Worm (Caenorhabditis elegans) whole organism, young adult: ENCODE data around the gene R12C12.6.

Experiments used
- B0261.1 ChIP-seq: sonication (generic microtip); optimal IDR thresholded peaks from 2 replicates; lab custom pipeline; 2016; ENCODE audit warnings: mild to moderate bottlenecking, missing genetic modification characterization, moderate library complexity, missing compliant biosample characterization
- C17E4.6 ChIP-seq: fragments of 200-800 bp; sonication (Bioruptor generic); IDR thresholded peaks from 2 replicates; pipeline ENCODE4 v1.3.6; 2022; ENCODE audit warnings: missing genetic modification reagents, missing genetic modification characterization, missing compliant biosample characterization
- D2030.7 ChIP-seq: fragments of 200-800 bp; sonication (Bioruptor generic); IDR thresholded peaks from 2 replicates; pipeline ENCODE4 v1.3.6; 2022; ENCODE audit warnings: missing genetic modification reagents, missing genetic modification characterization, missing compliant biosample characterization
- F10E7.11 ChIP-seq: sonication (generic microtip); optimal IDR thresholded peaks from 2 replicates; lab custom pipeline; 2017; ENCODE audit warnings: mild to moderate bottlenecking, missing genetic modification characterization, moderate library complexity, missing compliant biosample characterization
- F23B12.7 ChIP-seq: sonication (generic microtip); optimal IDR thresholded peaks from 2 replicates; lab custom pipeline; 2017; ENCODE audit warnings: missing genetic modification characterization, mild to moderate bottlenecking, missing compliant biosample characterization, antibody characterized with exemption, moderate library complexity; ENCODE audit not compliant: insufficient read depth
- F37B4.10 ChIP-seq: fragments of 200-800 bp; sonication (Bioruptor generic); IDR thresholded peaks from 2 replicates; pipeline ENCODE4 v1.3.6; 2022; ENCODE audit warnings: missing genetic modification characterization, missing compliant biosample characterization
- F57C9.4 ChIP-seq: sonication (generic microtip); optimal IDR thresholded peaks from 2 replicates; lab custom pipeline; 2017; ENCODE audit warnings: mild to moderate bottlenecking, missing genetic modification characterization, missing compliant biosample characterization
- K12H6.12 ChIP-seq: fragments of 200-800 bp; sonication (Bioruptor generic); optimal IDR thresholded peaks from 2 replicates; lab custom pipeline; 2018; ENCODE audit warnings: mild to moderate bottlenecking, missing genetic modification characterization, missing compliant biosample characterization
- Y67H2A.10 ChIP-seq: fragments of 200-800 bp; sonication (Bioruptor generic); conservative IDR thresholded peaks from 2 replicates; pipeline ENCODE4 v1.3.6; 2022; ENCODE audit warnings: missing genetic modification reagents, missing genetic modification characterization, missing compliant biosample characterization
- Y95B8A.8 ChIP-seq: fragments of 200-800 bp; sonication (Bioruptor generic); IDR thresholded peaks from 2 replicates; pipeline ENCODE4 v1.3.6; 2022; ENCODE audit warnings: missing genetic modification reagents, missing genetic modification characterization, missing compliant biosample characterization
- akir-1 ChIP-seq: fragments of 200-800 bp; sonication (Bioruptor generic); optimal IDR thresholded peaks from 2 replicates; lab custom pipeline; 2018; ENCODE audit warnings: mild to moderate bottlenecking, missing genetic modification characterization, moderate library complexity, missing compliant biosample characterization
- attf-5 ChIP-seq: fragments of 200-800 bp; sonication (Bioruptor generic); optimal IDR thresholded peaks from 2 replicates; lab custom pipeline; 2018; ENCODE audit warnings: mild to moderate bottlenecking, missing genetic modification characterization, missing compliant biosample characterization
- attf-6 ChIP-seq: fragments of 200-800 bp; sonication (Bioruptor generic); IDR thresholded peaks from 2 replicates; pipeline ENCODE4 v1.3.6; 2022; ENCODE audit warnings: missing genetic modification reagents, missing genetic modification characterization, missing compliant biosample characterization
- bed-2 ChIP-seq: fragments of 200-800 bp; sonication (Bioruptor generic); IDR thresholded peaks from 2 replicates; pipeline ENCODE4 v1.3.6; 2022; ENCODE audit warnings: missing genetic modification reagents, missing genetic modification characterization, missing compliant biosample characterization
- ccch-3 ChIP-seq: fragments of 200-800 bp; sonication (Bioruptor generic); optimal IDR thresholded peaks from 2 replicates; lab custom pipeline; 2018; ENCODE audit warnings: mild to moderate bottlenecking, missing genetic modification characterization, missing compliant biosample characterization
- cebp-1 ChIP-seq, 2 experiments: fragments of 200-800 bp in 1 of 2; sonication (Bioruptor generic) in 1 of 2; sonication (generic microtip) in 1 of 2; IDR thresholded peaks in 1 of 2; optimal IDR thresholded peaks in 1 of 2; 2 replicates each; pipeline versions ENCODE4 v1.3.6 to Lab custom; 2017 to 2022; ENCODE audit warnings: missing compliant biosample characterization in 2 of 2, missing genetic modification characterization in 2 of 2, mild to moderate bottlenecking in 1 of 2, missing genetic modification reagents in 1 of 2, moderate library complexity in 1 of 2
- ceh-79 ChIP-seq: sonication (generic microtip); optimal IDR thresholded peaks from 2 replicates; lab custom pipeline; 2017; ENCODE audit warnings: mild to moderate bottlenecking, missing genetic modification characterization, missing compliant biosample characterization
- chd-7 ChIP-seq: sonication (generic microtip); optimal IDR thresholded peaks from 2 replicates; lab custom pipeline; 2016; ENCODE audit warnings: mild to moderate bottlenecking, missing genetic modification characterization, moderate library complexity, missing compliant biosample characterization
- dox-1 ChIP-seq: fragments of 200-800 bp; sonication (Bioruptor generic); IDR thresholded peaks from 2 replicates; pipeline ENCODE4 v1.3.6; 2022; ENCODE audit warnings: missing genetic modification reagents, missing genetic modification characterization, missing compliant biosample characterization
- efl-1 ChIP-seq: fragments of 150-350 bp; optimal IDR thresholded peaks from 2 replicates; lab custom pipeline; 2014; ENCODE audit warnings: missing biosample characterization, missing genetic modification reagents, missing genetic modification characterization
- egl-18 ChIP-seq: fragments of 200-800 bp; sonication (Bioruptor generic); IDR thresholded peaks from 2 replicates; pipeline ENCODE4 v1.3.6; 2022; ENCODE audit warnings: missing genetic modification reagents, missing genetic modification characterization, missing compliant biosample characterization
- egl-44 ChIP-seq: fragments of 200-800 bp; sonication (Bioruptor generic); IDR thresholded peaks from 2 replicates; pipeline ENCODE4 v1.3.6; 2022; ENCODE audit warnings: missing genetic modification reagents, missing genetic modification characterization, missing compliant biosample characterization
- fkh-3 ChIP-seq: sonication (generic microtip); optimal IDR thresholded peaks from 2 replicates; lab custom pipeline; 2016; ENCODE audit warnings: mild to moderate bottlenecking, missing genetic modification characterization, missing compliant biosample characterization
- gei-17 ChIP-seq: fragments of 200-800 bp; sonication (Bioruptor generic); optimal IDR thresholded peaks from 2 replicates; lab custom pipeline; 2018; ENCODE audit warnings: mild to moderate bottlenecking, missing genetic modification characterization, missing compliant biosample characterization
- hlh-12 ChIP-seq: sonication (generic microtip); optimal IDR thresholded peaks from 2 replicates; lab custom pipeline; 2016; ENCODE audit warnings: missing genetic modification characterization, missing compliant biosample characterization
- hlh-26 ChIP-seq: fragments of 200-800 bp; sonication (Bioruptor generic); conservative IDR thresholded peaks from 2 replicates; pipeline ENCODE4 v1.3.6; 2022; ENCODE audit warnings: missing genetic modification reagents, missing genetic modification characterization, missing compliant biosample characterization
- hmg-1.2 ChIP-seq: fragments of 200-800 bp; sonication (Bioruptor generic); IDR thresholded peaks from 2 replicates; pipeline ENCODE4 v1.3.6; 2022; ENCODE audit warnings: missing genetic modification reagents, missing genetic modification characterization, missing compliant biosample characterization
- lag-1 ChIP-seq: fragments of 200-800 bp; sonication (Bioruptor generic); IDR thresholded peaks from 2 replicates; pipeline ENCODE4 v1.3.6; 2022; ENCODE audit warnings: missing genetic modification reagents, missing genetic modification characterization, missing compliant biosample characterization
- lin-54 ChIP-seq: fragments of 200-800 bp; sonication (Bioruptor generic); optimal IDR thresholded peaks from 2 replicates; lab custom pipeline; 2018; ENCODE audit warnings: mild to moderate bottlenecking, missing genetic modification characterization, missing compliant biosample characterization
- lsy-27 ChIP-seq: sonication (generic microtip); optimal IDR thresholded peaks from 2 replicates; lab custom pipeline; 2017; ENCODE audit warnings: missing genetic modification characterization, mild to moderate bottlenecking, missing compliant biosample characterization, antibody characterized with exemption, missing genotype, borderline replicate concordance; ENCODE audit not compliant: insufficient read depth
- mes-4 ChIP-seq: sonication (generic microtip); optimal IDR thresholded peaks from 2 replicates; lab custom pipeline; 2016; ENCODE audit warnings: missing genotype, missing genetic modification characterization, missing compliant biosample characterization
- nfyb-1 ChIP-seq: fragments of 200-800 bp; sonication (Bioruptor generic); IDR thresholded peaks from 2 replicates; pipeline ENCODE4 v1.3.6; 2022; ENCODE audit warnings: missing genetic modification reagents, missing genetic modification characterization, missing compliant biosample characterization
- nhr-179 ChIP-seq: sonication (generic microtip); optimal IDR thresholded peaks from 2 replicates; lab custom pipeline; 2016; ENCODE audit warnings: mild to moderate bottlenecking, missing genetic modification characterization, missing compliant biosample characterization
- pha-4 ChIP-seq: fragments of 150-350 bp; sonication (generic microtip); optimal IDR thresholded peaks from 2 replicates; lab custom pipeline; 2014; ENCODE audit warnings: missing biosample characterization, missing genetic modification reagents, missing genetic modification characterization
- rec-8 ChIP-seq, 2 experiments: sonication (generic microtip); optimal IDR thresholded peaks; 2 replicates each; lab custom pipeline; 2016; ENCODE audit warnings: mild to moderate bottlenecking in 2 of 2, missing genetic modification characterization in 2 of 2, missing genetic modification reagents in 2 of 2, missing genotype in 2 of 2, missing biosample characterization in 1 of 2, missing compliant biosample characterization in 1 of 2, moderate library complexity in 1 of 2
- repo-1 ChIP-seq: sonication (generic microtip); optimal IDR thresholded peaks from 2 replicates; lab custom pipeline; 2017; ENCODE audit warnings: mild to moderate bottlenecking, missing genetic modification characterization, missing compliant biosample characterization
- rpc-1 ChIP-seq, 2 experiments: fragments of 150-350 bp in 1 of 2; sonication (generic microtip) in 1 of 2; optimal IDR thresholded peaks; 2 replicates each; lab custom pipeline; 2014 to 2018; ENCODE audit warnings: missing biosample characterization in 1 of 2, missing genetic modification characterization in 1 of 2, missing genetic modification reagents in 1 of 2, missing genotype in 1 of 2
- sdz-38 ChIP-seq: sonication (generic microtip); optimal IDR thresholded peaks from 2 replicates; lab custom pipeline; 2016; ENCODE audit warnings: missing genotype, missing genetic modification characterization, missing compliant biosample characterization
- sea-2 ChIP-seq: fragments of 200-800 bp; sonication (Bioruptor generic); IDR thresholded peaks from 2 replicates; pipeline ENCODE4 v1.3.6; 2022; ENCODE audit warnings: missing genetic modification characterization, missing compliant biosample characterization
- snpc-1.1 ChIP-seq: sonication (generic microtip); optimal IDR thresholded peaks from 2 replicates; lab custom pipeline; 2017; ENCODE audit warnings: missing genetic modification characterization, mild to moderate bottlenecking, missing compliant biosample characterization, antibody characterized with exemption, moderate library complexity, missing genotype, missing genetic modification reagents; ENCODE audit not compliant: insufficient read depth
- snpc-1.3 ChIP-seq: sonication (generic microtip); optimal IDR thresholded peaks from 2 replicates; lab custom pipeline; 2017; ENCODE audit warnings: missing genetic modification characterization, mild to moderate bottlenecking, missing compliant biosample characterization, antibody characterized with exemption, moderate library complexity, missing genotype, missing genetic modification reagents; ENCODE audit not compliant: insufficient read depth
- tlf-1 ChIP-seq: fragments of 200-800 bp; sonication (Bioruptor generic); optimal IDR thresholded peaks from 2 replicates; lab custom pipeline; 2018; ENCODE audit warnings: mild to moderate bottlenecking, missing genetic modification characterization, missing compliant biosample characterization
- xnd-1 ChIP-seq: sonication (generic microtip); optimal IDR thresholded peaks from 2 replicates; lab custom pipeline; 2016; ENCODE audit warnings: missing genotype, missing genetic modification reagents, missing genetic modification characterization, missing compliant biosample characterization
- zim-3 ChIP-seq: sonication (generic microtip); optimal IDR thresholded peaks from 2 replicates; lab custom pipeline; 2017; ENCODE audit warnings: mild to moderate bottlenecking, missing genetic modification characterization, moderate library complexity, missing compliant biosample characterization
- ztf-22 ChIP-seq: fragments of 200-800 bp; sonication (Bioruptor generic); optimal IDR thresholded peaks from 2 replicates; lab custom pipeline; 2018; ENCODE audit warnings: mild to moderate bottlenecking, missing genetic modification characterization, moderate library complexity, missing compliant biosample characterization
- ztf-3 ChIP-seq: fragments of 200-800 bp; sonication (Bioruptor generic); optimal IDR thresholded peaks from 2 replicates; lab custom pipeline; 2018; ENCODE audit warnings: mild to moderate bottlenecking, missing genetic modification characterization, missing compliant biosample characterization

The R12C12.6 gene

DNA sequence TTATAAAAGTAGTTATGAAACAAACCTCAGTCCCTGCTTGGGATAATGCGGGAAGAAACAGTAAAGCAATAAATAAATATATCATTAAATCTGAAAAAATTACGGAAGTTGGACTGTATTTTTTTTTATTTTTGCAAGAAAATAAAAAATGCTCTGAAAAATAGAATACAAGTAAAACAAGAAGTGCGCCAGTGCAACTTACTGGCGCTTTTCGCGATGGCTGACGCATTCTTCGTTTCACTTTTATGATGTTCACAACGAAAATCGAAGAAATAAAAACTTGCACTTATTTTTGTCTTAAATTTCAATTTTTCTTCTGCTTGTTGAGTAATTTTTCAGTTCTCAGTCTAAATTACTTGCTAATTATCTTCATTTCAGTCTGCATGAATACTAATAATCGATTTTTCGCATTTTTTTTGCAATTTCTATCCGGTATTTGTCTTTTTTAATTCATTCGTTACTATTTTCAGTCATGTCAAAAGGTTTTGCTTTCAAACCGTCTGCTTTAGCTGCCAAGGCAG, at the start of gene R12C12.6, which contains the start of gene ran-5:
Gene R12C12.6 (minus strand): TSS at position 229 of the 521 bp plus-strand sequence.
Gene ran-5 (plus strand): TSS at position 471 of the 521 bp plus-strand sequence.
- TF ChIP-seq bed-2 (GFP tag; lab: Robert Waterston, UW), result no peak
- peak; percentile 21 for TF ChIP-seq chd-7
- no peak for TF ChIP-seq lag-1 (GFP tag; lab: Robert Waterston, UW)
- peak; percentile 72 for TF ChIP-seq pha-4
- no peak for TF ChIP-seq mes-4 (tag; lab: Kevin White, UChicago)
- TF ChIP-seq attf-6 (GFP tag; lab: Robert Waterston, UW), result no peak
- TF ChIP-seq akir-1 (GFP tag; lab: Kevin White, UChicago), result no peak
- no peak for TF ChIP-seq F10E7.11 (tag; lab: Kevin White, UChicago)
- no peak for TF ChIP-seq B0261.1 (tag; lab: Kevin White, UChicago)
- no peak for TF ChIP-seq sdz-38 (tag; lab: Kevin White, UChicago)
- TF ChIP-seq ccch-3 (GFP tag; lab: Kevin White, UChicago), result no peak
- no peak for TF ChIP-seq nhr-179
- peak; percentile 66 for TF ChIP-seq xnd-1 (tag; lab: Kevin White, UChicago)
- no peak for TF ChIP-seq sea-2 (GFP tag; lab: Robert Waterston, UW)
- no peak for TF ChIP-seq F37B4.10 (GFP tag; lab: Robert Waterston, UW)
- no peak for TF ChIP-seq fkh-3 (tag; lab: Kevin White, UChicago)
- no peak for TF ChIP-seq rpc-1 (optimal IDR thresholded peaks at IDR 0.05; lab: Kevin White, UChicago)
- TF ChIP-seq rpc-1 (tag; optimal IDR thresholded peaks at IDR 0.05; lab: Kevin White, UChicago), result no peak
- peak in 1 of 2 experiments; percentile 15 for TF ChIP-seq rec-8 (tag; optimal IDR thresholded peaks at IDR 0.05; lab: Kevin White, UChicago)
- TF ChIP-seq K12H6.12, result peak; percentile 23
- TF ChIP-seq gei-17 (GFP tag; lab: Kevin White, UChicago), result peak; percentile 17
- TF ChIP-seq lin-54 (GFP tag; lab: Kevin White, UChicago), result peak; percentile 82
- TF ChIP-seq ztf-22 (GFP tag; lab: Kevin White, UChicago), result no peak
- TF ChIP-seq egl-18, result no peak
- no peak for TF ChIP-seq cebp-1 (GFP tag; IDR thresholded peaks at IDR 0.05; lab: Robert Waterston, UW)
- TF ChIP-seq cebp-1 (tag; optimal IDR thresholded peaks at IDR 0.05; lab: Kevin White, UChicago), result peak; percentile 80
- TF ChIP-seq attf-5, result peak; percentile 50
- TF ChIP-seq efl-1, result peak; percentile 11
- peak; percentile 47; the same call in 1 of the 2 replicates for TF ChIP-seq hmg-1.2 (GFP tag; lab: Robert Waterston, UW)
- TF ChIP-seq Y95B8A.8, result no peak; the same call in 1 of the 2 replicates
- TF ChIP-seq C17E4.6 (GFP tag; lab: Robert Waterston, UW), result peak; percentile 38; the same call in 1 of the 2 replicates
- TF ChIP-seq dox-1, result peak; percentile 88; the same call in 1 of the 2 replicates
- TF ChIP-seq ceh-79 (tag; lab: Kevin White, UChicago), result no peak
- no peak for TF ChIP-seq zim-3
- TF ChIP-seq tlf-1 (GFP tag; lab: Kevin White, UChicago), result peak; percentile 73
- peak; percentile 73 for TF ChIP-seq repo-1 (tag; lab: Kevin White, UChicago)
- TF ChIP-seq snpc-1.1 (tag; lab: Kevin White, UChicago), result no peak
- no peak for TF ChIP-seq ztf-3
- peak; percentile 11 for TF ChIP-seq snpc-1.3
- TF ChIP-seq lsy-27 (tag; lab: Kevin White, UChicago), result no peak
- peak; percentile 52; the same call in 1 of the 2 replicates for TF ChIP-seq D2030.7 (GFP tag; lab: Robert Waterston, UW)
- TF ChIP-seq F57C9.4 (tag; lab: Kevin White, UChicago), result no peak
- peak; percentile 32 for TF ChIP-seq F23B12.7 (tag; lab: Kevin White, UChicago)
- no peak for TF ChIP-seq hlh-26 (GFP tag; lab: Robert Waterston, UW)
- no peak for TF ChIP-seq egl-44
- peak; percentile 70; the same call in 1 of the 2 replicates for TF ChIP-seq nfyb-1 (GFP tag; lab: Robert Waterston, UW)
- no peak for TF ChIP-seq Y67H2A.10 (GFP tag; lab: Robert Waterston, UW)
- TF ChIP-seq hlh-12 (tag; lab: Kevin White, UChicago), result no peak
